Fruit fly (Drosophila melanogaster) whole organism, wandering third instar larva: ENCODE measurements around the gene Pdp.

Experiments used
- Abd-B ChIP-seq: fragments of >200 bp; optimal IDR thresholded peaks from 2 replicates; lab custom pipeline; 2017; ENCODE audit warnings: missing biosample characterization, missing genetic modification characterization
- CG32264 ChIP-seq: fragments of 200-800 bp; sonication (Bioruptor generic); optimal IDR thresholded peaks from 2 replicates; lab custom pipeline; 2016; ENCODE audit warnings: missing biosample characterization, missing genetic modification characterization
- CG9705 ChIP-seq: fragments of 200-800 bp; sonication (Bioruptor generic); optimal IDR thresholded peaks from 2 replicates; lab custom pipeline; 2018; ENCODE audit warnings: missing biosample characterization, mild to moderate bottlenecking, missing genetic modification characterization
- CrebA ChIP-seq: fragments of 200-800 bp; sonication (Bioruptor generic); optimal IDR thresholded peaks from 2 replicates; lab custom pipeline; 2016; ENCODE audit warnings: missing biosample characterization, mild to moderate bottlenecking, missing genetic modification characterization, borderline replicate concordance
- Dfd ChIP-seq: fragments of >200 bp; optimal IDR thresholded peaks from 2 replicates; lab custom pipeline; 2017; ENCODE audit warnings: missing biosample characterization, missing genetic modification characterization
- Dif ChIP-seq: fragments of 200-275, 200-300 bp; sonication (Bioruptor generic); optimal IDR thresholded peaks from 2 replicates; lab custom pipeline; 2018; ENCODE audit warnings: missing biosample characterization, missing genetic modification characterization; ENCODE audit not compliant: partially characterized antibody
- GATAd ChIP-seq: sonication (Bioruptor generic); optimal IDR thresholded peaks from 2 replicates; lab custom pipeline; 2016; ENCODE audit warnings: missing biosample characterization, missing genetic modification characterization
- HLH106 ChIP-seq: fragments of 200-800 bp; optimal IDR thresholded peaks from 3 replicates; lab custom pipeline; 2019; ENCODE audit warnings: missing biosample characterization, mild to moderate bottlenecking, missing genetic modification characterization, moderate library complexity
- Hnf4 ChIP-seq: fragments of 200-800 bp; sonication (Bioruptor generic); optimal IDR thresholded peaks from 2 replicates; lab custom pipeline; 2016; ENCODE audit warnings: missing biosample characterization, mild to moderate bottlenecking, missing genetic modification characterization
- Hr78 ChIP-seq: fragments of >200 bp; optimal IDR thresholded peaks from 2 replicates; lab custom pipeline; 2017; ENCODE audit warnings: missing biosample characterization, missing genetic modification characterization
- Hr83 ChIP-seq: fragments of 200-300 bp; sonication (Bioruptor generic); optimal IDR thresholded peaks from 2 replicates; lab custom pipeline; 2016; ENCODE audit warnings: missing biosample characterization, mild to moderate bottlenecking, missing genetic modification characterization, moderate library complexity; ENCODE audit not compliant: poor library complexity, severe bottlenecking
- Jra ChIP-seq: sonication (Bioruptor generic); optimal IDR thresholded peaks from 2 replicates; lab custom pipeline; 2016; ENCODE audit warnings: missing biosample characterization, missing genetic modification characterization
- Mio ChIP-seq: sonication (Bioruptor generic); optimal IDR thresholded peaks from 2 replicates; lab custom pipeline; 2016; ENCODE audit warnings: missing biosample characterization, missing genetic modification characterization
- Myc ChIP-seq: fragments of >200 bp; optimal IDR thresholded peaks from 2 replicates; lab custom pipeline; 2017
- N ChIP-seq: fragments of >200 bp; optimal IDR thresholded peaks from 2 replicates; lab custom pipeline; 2018; ENCODE audit warnings: missing biosample characterization, missing external identifiers, missing genetic modification characterization
- OdsH ChIP-seq: fragments of 200-800 bp; sonication (Bioruptor generic); optimal IDR thresholded peaks from 2 replicates; lab custom pipeline; 2016; ENCODE audit warnings: missing biosample characterization, mild to moderate bottlenecking, missing genetic modification characterization
- Rel ChIP-seq, 2 experiments: fragments of 200-800 bp; sonication (Bioruptor generic) in 1 of 2; optimal IDR thresholded peaks; 2 replicates in 1 of 2; 3 replicates in 1 of 2; lab custom pipeline; 2016 to 2019; ENCODE audit warnings: mild to moderate bottlenecking in 2 of 2, missing biosample characterization in 2 of 2, missing genetic modification characterization in 2 of 2, moderate library complexity in 1 of 2
- Sp1 ChIP-seq: fragments of 200-800 bp; sonication (Bioruptor generic); optimal IDR thresholded peaks from 3 replicates; lab custom pipeline; 2019; ENCODE audit warnings: missing biosample characterization, mild to moderate bottlenecking, missing genetic modification characterization, moderate library complexity
- Vsx2 ChIP-seq: fragments of 200-300, 225-300 bp; sonication (Bioruptor generic); optimal IDR thresholded peaks from 2 replicates; lab custom pipeline; 2018; ENCODE audit warnings: missing biosample characterization, missing genetic modification characterization; ENCODE audit not compliant: partially characterized antibody
- br ChIP-seq: fragments of 200-800 bp; sonication (Bioruptor generic); optimal IDR thresholded peaks from 2 replicates; lab custom pipeline; 2016; ENCODE audit warnings: missing biosample characterization, missing genetic modification characterization
- brk ChIP-seq: fragments of 200-800 bp; sonication (Bioruptor generic); optimal IDR thresholded peaks from 2 replicates; lab custom pipeline; 2016; ENCODE audit warnings: missing biosample characterization, mild to moderate bottlenecking, missing genetic modification characterization
- dl ChIP-seq, 2 experiments: fragments of 175-275, 200-275 bp in 1 of 2; fragments of 200-275 bp in 1 of 2; sonication (Bioruptor generic); optimal IDR thresholded peaks; lab custom pipeline; 2018; ENCODE audit warnings: mild to moderate bottlenecking in 2 of 2, missing biosample characterization in 2 of 2, missing genetic modification characterization in 2 of 2, moderate library complexity in 2 of 2; ENCODE audit not compliant: partially characterized antibody in 2 of 2, insufficient read depth in 1 of 2
- dmrt93B ChIP-seq: fragments of 200-800 bp; sonication (Bioruptor generic); optimal IDR thresholded peaks from 2 replicates; lab custom pipeline; 2018; ENCODE audit warnings: missing biosample characterization, mild to moderate bottlenecking, missing genetic modification characterization
- dsf ChIP-seq: sonication (Bioruptor generic); optimal IDR thresholded peaks from 2 replicates; lab custom pipeline; 2016; ENCODE audit warnings: missing biosample characterization, missing genetic modification characterization, borderline replicate concordance
- ey ChIP-seq: fragments of 200-800 bp; sonication (Bioruptor generic); optimal IDR thresholded peaks from 2 replicates; lab custom pipeline; 2016; ENCODE audit warnings: missing biosample characterization, missing genetic modification characterization
- foxo ChIP-seq, 2 experiments: fragments of 200-800 bp; sonication (Bioruptor generic); optimal IDR thresholded peaks; 2 replicates in 1 of 2; 3 replicates in 1 of 2; lab custom pipeline; 2016 to 2017; ENCODE audit warnings: missing biosample characterization in 2 of 2, missing genetic modification characterization in 2 of 2
- fru ChIP-seq: fragments of 200-800 bp; sonication (Bioruptor generic); optimal IDR thresholded peaks from 3 replicates; lab custom pipeline; 2016; ENCODE audit warnings: missing biosample characterization, mild to moderate bottlenecking, missing genetic modification characterization
- h ChIP-seq: fragments of 200-800 bp; sonication (Bioruptor generic); optimal IDR thresholded peaks from 3 replicates; lab custom pipeline; 2016; ENCODE audit warnings: missing biosample characterization, mild to moderate bottlenecking, missing genetic modification characterization
- jim ChIP-seq: fragments of 175-275, 200-325 bp; sonication (Bioruptor generic); optimal IDR thresholded peaks from 2 replicates; lab custom pipeline; 2016; ENCODE audit warnings: missing biosample characterization, mild to moderate bottlenecking, missing genetic modification characterization
- lola ChIP-seq: fragments of >200 bp; optimal IDR thresholded peaks from 2 replicates; lab custom pipeline; 2017; ENCODE audit warnings: missing biosample characterization, missing genetic modification characterization
- pan ChIP-seq: fragments of >200 bp; optimal IDR thresholded peaks from 2 replicates; lab custom pipeline; 2017
- psq ChIP-seq: fragments of 200-800 bp; sonication (Bioruptor generic); optimal IDR thresholded peaks from 3 replicates; lab custom pipeline; 2017; ENCODE audit warnings: missing biosample characterization, mild to moderate bottlenecking, missing genetic modification characterization, moderate library complexity
- rgr ChIP-seq: fragments of 200-800 bp; sonication (Bioruptor generic); optimal IDR thresholded peaks from 3 replicates; lab custom pipeline; 2016; ENCODE audit warnings: missing biosample characterization, mild to moderate bottlenecking, missing genetic modification characterization
- sage ChIP-seq: fragments of 200-800 bp; sonication (Bioruptor generic); optimal IDR thresholded peaks from 2 replicates; lab custom pipeline; 2016; ENCODE audit warnings: missing biosample characterization, mild to moderate bottlenecking, missing genetic modification characterization
- sv ChIP-seq: fragments of 200-800 bp; sonication (Bioruptor generic); optimal IDR thresholded peaks from 3 replicates; lab custom pipeline; 2016; ENCODE audit warnings: missing biosample characterization, missing genetic modification characterization
- tai ChIP-seq: sonication (Bioruptor generic); optimal IDR thresholded peaks from 2 replicates; lab custom pipeline; 2016; ENCODE audit warnings: missing biosample characterization, missing genetic modification characterization
- usp ChIP-seq: fragments of >200 bp; optimal IDR thresholded peaks from 2 replicates; lab custom pipeline; 2017; ENCODE audit warnings: missing biosample characterization, missing genetic modification characterization
- woc ChIP-seq: sonication (Bioruptor generic); optimal IDR thresholded peaks from 2 replicates; lab custom pipeline; 2016; ENCODE audit warnings: missing biosample characterization, mild to moderate bottlenecking, missing genetic modification characterization

The Pdp gene

DNA sequence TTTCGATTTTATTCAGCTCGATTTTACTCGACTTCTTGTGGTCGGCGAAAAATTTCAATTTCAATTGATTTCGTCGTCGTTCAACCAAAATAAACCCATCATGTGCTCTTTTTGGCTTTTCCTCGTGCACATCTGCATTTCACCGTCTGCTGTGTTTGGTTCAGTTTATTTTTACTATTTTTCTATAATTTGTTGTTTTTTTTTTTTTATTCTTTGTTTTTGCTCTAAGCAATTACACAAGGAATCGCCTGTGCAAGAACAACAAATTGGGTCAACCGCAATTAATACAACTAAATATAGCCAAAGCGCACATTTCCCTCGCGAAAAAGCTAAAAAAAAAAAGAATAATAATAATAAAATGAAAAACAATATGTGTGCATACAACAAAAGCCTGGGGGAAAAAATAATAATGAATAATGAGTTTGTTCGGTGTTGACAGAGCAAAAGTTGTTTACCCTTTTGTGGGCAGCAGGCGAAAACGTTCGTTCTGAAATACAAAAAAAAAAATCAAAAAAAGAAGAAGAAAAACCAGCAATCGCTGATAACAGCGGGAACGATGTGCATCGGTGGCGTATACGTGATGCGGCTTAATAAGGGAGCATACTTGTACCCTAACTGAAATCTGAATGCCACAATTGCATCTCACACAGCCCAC is 34.7 kb downstream of the Pdp start:
- TF ChIP-seq Hr83 (GFP tag; lab: Kevin White, UChicago) (peak; percentile 88), Hr78 (GFP tag; lab: Kevin White, UChicago) (no peak), Jra (GFP tag; lab: Kevin White, UChicago) (no peak)

DNA sequence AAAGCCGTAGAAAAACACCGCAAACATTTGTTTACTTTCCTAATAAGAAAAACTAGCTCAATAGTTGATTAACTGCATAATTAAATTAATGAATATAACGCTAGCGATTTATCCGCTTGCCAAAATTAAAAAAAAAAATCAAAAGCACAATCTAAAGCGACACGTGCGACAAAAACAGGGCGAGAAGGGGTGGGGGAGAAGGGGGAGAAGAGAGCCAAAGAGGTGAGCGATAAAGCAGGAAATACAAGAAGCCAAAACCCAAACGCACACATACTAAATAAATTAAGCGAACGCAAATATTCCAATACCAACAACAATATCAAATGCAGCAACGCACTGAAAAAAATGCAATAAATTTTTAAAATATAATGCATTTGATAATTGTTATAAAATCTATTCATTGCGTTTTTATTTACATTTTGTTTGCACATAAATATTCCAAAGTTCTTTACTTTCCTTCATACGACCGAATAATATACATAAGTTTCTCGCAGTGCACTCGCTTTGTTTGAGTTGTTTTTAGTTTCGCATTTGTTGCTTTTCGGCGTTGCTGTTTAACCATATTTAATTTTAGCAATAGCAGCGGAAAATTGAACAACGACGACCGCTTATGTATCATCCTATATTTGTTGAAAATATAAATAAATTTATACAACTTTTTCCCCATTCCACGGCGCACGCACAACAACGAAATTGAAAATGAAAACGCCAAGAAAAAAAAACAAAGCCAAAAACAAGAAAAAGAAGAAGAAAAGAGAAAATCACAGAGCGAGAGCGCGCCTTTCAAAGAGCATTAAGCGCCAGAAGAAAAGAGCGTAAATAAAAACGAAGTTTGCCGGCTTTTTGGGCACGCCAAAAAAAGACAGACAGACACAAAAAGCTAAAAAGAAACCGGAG is 36.2 kb downstream of the Pdp start:
- TF ChIP-seq Vsx2 (GFP tag; lab: Kevin White, UChicago) (no peak), br (peak; percentile 96), sv (GFP tag; lab: Kevin White, UChicago) (peak; percentile 94), Dfd (GFP tag; lab: Kevin White, UChicago) (peak; percentile 81), Mio (peak; percentile 32), lola (no peak), CG32264 (GFP tag; lab: Kevin White, UChicago) (peak; percentile 80), Hnf4 (peak; percentile 97), dl (GFP tag; optimal IDR thresholded peaks at IDR 0.05; lab: Kevin White, UChicago; ENCODE audit: insufficient read depth in 1 of 2, partially characterized antibody in 2 of 2) (no peak), OdsH (peak; percentile 97), rgr (GFP tag; lab: Kevin White, UChicago) (peak; percentile 98), dmrt93B (peak; percentile 96), CG9705 (peak; percentile 91), N (no peak), CrebA (GFP tag; lab: Kevin White, UChicago) (peak; percentile 65), h (GFP tag; lab: Kevin White, UChicago) (peak; percentile 98), fru (peak; percentile 97), Myc (lab: Kevin White, UChicago) (no peak), psq (GFP tag; lab: Kevin White, UChicago) (peak; percentile 97), Abd-B (GFP tag; lab: Kevin White, UChicago) (no peak), dsf (GFP tag; lab: Kevin White, UChicago) (peak; percentile 83), jim (GFP tag; lab: Kevin White, UChicago) (no peak), GATAd (peak; percentile 89), pan (lab: Kevin White, UChicago) (no peak), Jra (GFP tag; lab: Kevin White, UChicago) (peak; percentile 93), Hr78 (GFP tag; lab: Kevin White, UChicago) (no peak), ey (GFP tag; lab: Kevin White, UChicago) (peak; percentile 96), brk (peak; percentile 85), HLH106 (tag; lab: Kevin White, UChicago) (peak; percentile 98), Sp1 (GFP tag; lab: Kevin White, UChicago) (peak; percentile 98), Rel (GFP tag; optimal IDR thresholded peaks at IDR 0.05; lab: Kevin White, UChicago) (peak; percentile 78), Rel (tag; optimal IDR thresholded peaks at IDR 0.05; lab: Kevin White, UChicago) (peak; percentile 83), tai (GFP tag; lab: Kevin White, UChicago) (peak; percentile 89), woc (GFP tag; lab: Kevin White, UChicago) (peak; percentile 93), foxo (GFP tag; optimal IDR thresholded peaks at IDR 0.05; lab: Kevin White, UChicago) (peak; percentile 70 to 98), Dif (GFP tag; lab: Kevin White, UChicago) (peak; percentile 35), usp (GFP tag; lab: Kevin White, UChicago) (no peak), sage (GFP tag; lab: Kevin White, UChicago) (peak; percentile 92), Hr83 (GFP tag; lab: Kevin White, UChicago) (peak; percentile 63)
